Worm (Caenorhabditis elegans) whole organism, L2 larva: ENCODE measurements around the gene F17E9.3.
"Not testable (repeated sequence)": the region's sequence is repeated elsewhere in the genome, so short reads cannot be mapped to it uniquely, and the experiment has no call there.

Experiments used
- C34F6.9 ChIP-seq: fragments of 150-350 bp; optimal IDR thresholded peaks from 2 replicates; lab custom pipeline; 2014; ENCODE audit warnings: missing biosample characterization, missing genetic modification characterization
- F13H6.1 ChIP-seq: sonication (generic microtip); optimal IDR thresholded peaks from 2 replicates; lab custom pipeline; 2016; ENCODE audit warnings: missing genetic modification characterization, missing compliant biosample characterization
- Y55F3AM.14 ChIP-seq: fragments of 200-800 bp; sonication (Bioruptor generic); optimal IDR thresholded peaks from 2 replicates; lab custom pipeline; 2018; ENCODE audit warnings: mild to moderate bottlenecking, missing genetic modification characterization, missing compliant biosample characterization
- ZK546.5 ChIP-seq: sonication (generic microtip); optimal IDR thresholded peaks from 2 replicates; lab custom pipeline; 2017; ENCODE audit warnings: missing biosample characterization, missing genetic modification characterization
- blmp-1 ChIP-seq: sonication (generic microtip); optimal IDR thresholded peaks from 2 replicates; lab custom pipeline; 2017; ENCODE audit warnings: missing genetic modification characterization, mild to moderate bottlenecking, missing compliant biosample characterization, antibody characterized with exemption, moderate library complexity; ENCODE audit not compliant: insufficient read depth
- ceh-16 ChIP-seq: fragments of 150-350 bp; optimal IDR thresholded peaks from 2 replicates; lab custom pipeline; 2014; ENCODE audit warnings: missing biosample characterization, missing genetic modification characterization
- ceh-82 ChIP-seq: fragments of 150-350 bp; optimal IDR thresholded peaks from 2 replicates; lab custom pipeline; 2014; ENCODE audit warnings: missing biosample characterization, missing genetic modification characterization
- crh-2 ChIP-seq: sonication (generic microtip); optimal IDR thresholded peaks from 2 replicates; lab custom pipeline; 2017; ENCODE audit warnings: missing biosample characterization, missing genetic modification characterization
- dmd-4 ChIP-seq: sonication (generic microtip); optimal IDR thresholded peaks from 2 replicates; lab custom pipeline; 2017; ENCODE audit warnings: missing biosample characterization, missing genetic modification characterization
- egl-27 ChIP-seq: sonication (generic microtip); optimal IDR thresholded peaks from 3 replicates; lab custom pipeline; 2017; ENCODE audit warnings: missing biosample characterization, missing genetic modification reagents, missing genetic modification characterization
- elt-1 ChIP-seq: fragments of 150-350 bp; optimal IDR thresholded peaks from 2 replicates; lab custom pipeline; 2014; ENCODE audit warnings: missing biosample characterization, missing genetic modification characterization
- elt-3 ChIP-seq: sonication (generic microtip); optimal IDR thresholded peaks from 2 replicates; lab custom pipeline; 2017; ENCODE audit warnings: missing biosample characterization, missing genetic modification characterization
- fos-1 ChIP-seq: fragments of 150-350 bp; optimal IDR thresholded peaks from 2 replicates; lab custom pipeline; 2014; ENCODE audit warnings: missing biosample characterization, missing genetic modification characterization
- lin-11 ChIP-seq: fragments of 150-350 bp; sonication (generic microtip); optimal IDR thresholded peaks from 2 replicates; lab custom pipeline; 2014; ENCODE audit warnings: missing biosample characterization, missing genetic modification characterization, inconsistent platforms, mixed read lengths
- lin-13 ChIP-seq: fragments of 150-350 bp; optimal IDR thresholded peaks from 2 replicates; lab custom pipeline; 2014; ENCODE audit warnings: missing biosample characterization, missing genetic modification reagents, missing genetic modification characterization
- lin-39 ChIP-seq: fragments of 150-350 bp; optimal IDR thresholded peaks from 2 replicates; lab custom pipeline; 2014; ENCODE audit warnings: missing biosample characterization, missing genetic modification reagents, missing genetic modification characterization
- mab-5 ChIP-seq: fragments of 150-350 bp; optimal IDR thresholded peaks from 2 replicates; lab custom pipeline; 2014; ENCODE audit warnings: missing biosample characterization, missing genetic modification characterization
- mbf-1 ChIP-seq: sonication (generic microtip); optimal IDR thresholded peaks from 2 replicates; lab custom pipeline; 2017; ENCODE audit warnings: missing biosample characterization, missing genetic modification characterization
- mdl-1 ChIP-seq, 2 experiments: fragments of 150-350 bp in 1 of 2; sonication (generic microtip) in 1 of 2; optimal IDR thresholded peaks; 2 replicates each; lab custom pipeline; 2017; ENCODE audit warnings: missing biosample characterization in 2 of 2, missing genetic modification characterization in 2 of 2
- nhr-10 ChIP-seq: sonication (generic microtip); optimal IDR thresholded peaks from 2 replicates; lab custom pipeline; 2017; ENCODE audit warnings: missing biosample characterization, missing genetic modification characterization
- nhr-12 ChIP-seq: fragments of 150-350 bp; optimal IDR thresholded peaks from 2 replicates; lab custom pipeline; 2014; ENCODE audit warnings: missing biosample characterization, missing genetic modification characterization
- nhr-129 ChIP-seq: fragments of 150-350 bp; optimal IDR thresholded peaks from 2 replicates; lab custom pipeline; 2014; ENCODE audit warnings: missing biosample characterization, missing genetic modification characterization
- nhr-21 ChIP-seq: fragments of 150-350 bp; optimal IDR thresholded peaks from 2 replicates; lab custom pipeline; 2014; ENCODE audit warnings: missing biosample characterization, missing genetic modification characterization
- nhr-6 ChIP-seq: fragments of 150-350 bp; optimal IDR thresholded peaks from 2 replicates; lab custom pipeline; 2014; ENCODE audit warnings: missing biosample characterization, missing genetic modification characterization
- nhr-77 ChIP-seq: fragments of 150-350 bp; optimal IDR thresholded peaks from 2 replicates; lab custom pipeline; 2014; ENCODE audit warnings: missing biosample characterization, missing genetic modification characterization
- peb-1 ChIP-seq: fragments of 150-350 bp; optimal IDR thresholded peaks from 2 replicates; lab custom pipeline; 2014; ENCODE audit warnings: missing biosample characterization, missing genetic modification characterization
- sem-4 ChIP-seq: fragments of 150-350 bp; optimal IDR thresholded peaks from 2 replicates; lab custom pipeline; 2014; ENCODE audit warnings: missing biosample characterization, missing genetic modification reagents, missing genetic modification characterization
- skn-1 ChIP-seq: sonication (generic microtip); optimal IDR thresholded peaks from 2 replicates; lab custom pipeline; 2017; ENCODE audit warnings: missing biosample characterization, missing genetic modification characterization
- snpc-4 ChIP-seq: fragments of 150-350 bp; optimal IDR thresholded peaks from 2 replicates; lab custom pipeline; 2014; ENCODE audit warnings: missing biosample characterization, missing genetic modification characterization
- unc-39 ChIP-seq: fragments of 150-350 bp; optimal IDR thresholded peaks from 2 replicates; lab custom pipeline; 2014; ENCODE audit warnings: missing biosample characterization, missing genetic modification characterization
- zag-1 ChIP-seq: fragments of 150-350 bp; optimal IDR thresholded peaks from 2 replicates; lab custom pipeline; 2014; ENCODE audit warnings: missing biosample characterization, missing genetic modification characterization
- ztf-11 ChIP-seq: sonication (generic microtip); optimal IDR thresholded peaks from 2 replicates; lab custom pipeline; 2017; ENCODE audit warnings: missing biosample characterization, missing genetic modification characterization
- ztf-4 ChIP-seq: fragments of 150-350 bp; optimal IDR thresholded peaks from 2 replicates; lab custom pipeline; 2014; ENCODE audit warnings: missing biosample characterization, missing genetic modification characterization

F17E9.3 gene

ce11 chrIV:8347051-8347450, 7.6 kb upstream of the F17E9.3 start, which contains the start of the genes F17E9.18 and F17E9.15:
Gene F17E9.18 (minus strand): TSS chrIV:8347151.
Gene F17E9.15 (plus strand): TSS chrIV:8347418.
- TF ChIP-seq F13H6.1, result no peak
- TF ChIP-seq peb-1 (tag; lab: Kevin White, UChicago), result no peak
- TF ChIP-seq elt-3 (tag; lab: Kevin White, UChicago), result no peak
- no peak for TF ChIP-seq blmp-1 (tag; lab: Kevin White, UChicago)
- TF ChIP-seq ceh-16 (tag; lab: Kevin White, UChicago), result no peak
- TF ChIP-seq ZK546.5 (tag; lab: Kevin White, UChicago), result no peak
- TF ChIP-seq zag-1 (tag; lab: Kevin White, UChicago), result no peak
- no peak for TF ChIP-seq sem-4 (tag; lab: Kevin White, UChicago)
- no peak for TF ChIP-seq nhr-6 (tag; lab: Kevin White, UChicago)

ce11 chrIV:8348073-8348472, 6.6 kb upstream of the F17E9.3 start, which contains the start of gene F17E9.4:
Gene F17E9.4 (plus strand): TSS chrIV:8348373.
- TF ChIP-seq C34F6.9 (tag; lab: Kevin White, UChicago) (no peak), ZK546.5 (tag; lab: Kevin White, UChicago) (no peak), mbf-1 (tag; lab: Kevin White, UChicago) (no peak)

- not testable (repeated sequence) for TF ChIP-seq elt-1, Y55F3AM.14, lin-13
- TF ChIP-seq, all 48 proteins: peak for 0; not testable (repeated sequence) for 48
Observed at ce11 chrIV:8352036-8352435, 2.6 kb upstream of the F17E9.3 start, which contains the start of gene F17E9.16. Gene F17E9.16 (plus strand): TSS chrIV:8352336.

- TF ChIP-seq lin-11 (tag; lab: Kevin White, UChicago) (no peak), peb-1 (tag; lab: Kevin White, UChicago) (no peak), nhr-21 (tag; lab: Kevin White, UChicago) (no peak), nhr-77 (tag; lab: Kevin White, UChicago) (no peak), unc-39 (tag; lab: Kevin White, UChicago) (no peak), crh-2 (no peak), skn-1 (tag; lab: Kevin White, UChicago) (no peak), sem-4 (tag; lab: Kevin White, UChicago) (no peak), nhr-129 (tag; lab: Kevin White, UChicago) (no peak), mdl-1 (tag; optimal IDR thresholded peaks at IDR 0.05; lab: Kevin White, UChicago) (no peak), snpc-4 (tag; lab: Kevin White, UChicago) (no peak), mab-5 (tag; lab: Kevin White, UChicago) (no peak), dmd-4 (no peak), ceh-82 (tag; lab: Kevin White, UChicago) (no peak), ZK546.5 (tag; lab: Kevin White, UChicago) (no peak), egl-27 (tag; lab: Kevin White, UChicago) (no peak), ztf-4 (tag; lab: Kevin White, UChicago) (no peak), lin-13 (no peak)
Observed at ce11 chrIV:8355592-8355991, 920 bp downstream of the F17E9.3 start, which contains the start of the genes F17E9.2 and col-116. Gene F17E9.2 (plus strand): TSS chrIV:8355892. Gene col-116 (plus strand): TSS chrIV:8355906.

- TF ChIP-seq egl-27 (tag; lab: Kevin White, UChicago) (no peak), mab-5 (tag; lab: Kevin White, UChicago) (no peak), mdl-1 (tag; optimal IDR thresholded peaks at IDR 0.05; lab: Kevin White, UChicago) (no peak), ztf-11 (tag; lab: Kevin White, UChicago) (no peak), blmp-1 (tag; lab: Kevin White, UChicago) (no peak), fos-1 (tag; lab: Kevin White, UChicago) (no peak), skn-1 (tag; lab: Kevin White, UChicago) (no peak), zag-1 (tag; lab: Kevin White, UChicago) (no peak), nhr-10 (tag; lab: Kevin White, UChicago) (no peak), lin-13 (no peak), lin-39 (tag; lab: Kevin White, UChicago) (no peak), nhr-12 (tag; lab: Kevin White, UChicago) (no peak), nhr-129 (tag; lab: Kevin White, UChicago) (no peak), nhr-6 (tag; lab: Kevin White, UChicago) (no peak)
Observed at ce11 chrIV:8357299-8357698, 2.6 kb downstream of the F17E9.3 start.
